Worm (Caenorhabditis elegans) whole organism, L4 larva: ENCODE measurements around the gene thn-1.

Experiments used
- T20F7.1 ChIP-seq: fragments of 200-800 bp; sonication (Bioruptor generic); optimal IDR thresholded peaks from 2 replicates; lab custom pipeline; 2018; ENCODE audit warnings: mild to moderate bottlenecking, missing genetic modification characterization, missing compliant biosample characterization
- T26A8.4 ChIP-seq: fragments of 200-800 bp; sonication (Bioruptor generic); IDR thresholded peaks from 2 replicates; pipeline ENCODE4 v1.3.6; 2022; ENCODE audit warnings: missing genetic modification characterization, missing compliant biosample characterization
- Y105C5A.15 ChIP-seq: fragments of 200-800 bp; sonication (Bioruptor generic); IDR thresholded peaks from 2 replicates; pipeline ENCODE4 v1.3.6; 2022; ENCODE audit warnings: missing genetic modification characterization, missing compliant biosample characterization
- Y75B8A.6 ChIP-seq: fragments of 200-800 bp; sonication (Bioruptor generic); IDR thresholded peaks from 2 replicates; pipeline ENCODE4 v1.3.6; 2022; ENCODE audit warnings: missing genetic modification reagents, missing genetic modification characterization, missing compliant biosample characterization
- aly-2 ChIP-seq: sonication (generic microtip); optimal IDR thresholded peaks from 2 replicates; lab custom pipeline; 2018; ENCODE audit warnings: missing biosample characterization, missing genetic modification characterization
- ama-1 ChIP-seq: fragments of 150-350 bp; optimal IDR thresholded peaks from 2 replicates; lab custom pipeline; 2014; ENCODE audit warnings: inconsistent platforms, mixed read lengths
- attf-4 ChIP-seq: sonication (generic microtip); optimal IDR thresholded peaks from 3 replicates; lab custom pipeline; 2017; ENCODE audit warnings: missing biosample characterization, missing genetic modification characterization
- ceh-20 ChIP-seq: fragments of 200-800 bp; sonication (Bioruptor generic); IDR thresholded peaks from 2 replicates; pipeline ENCODE4 v1.3.6; 2022; ENCODE audit warnings: missing genetic modification reagents, missing genetic modification characterization, missing compliant biosample characterization
- ceh-28 ChIP-seq: fragments of 150-350 bp; optimal IDR thresholded peaks from 2 replicates; lab custom pipeline; 2014; ENCODE audit warnings: missing biosample characterization, missing genetic modification reagents, missing genetic modification characterization
- ceh-32 ChIP-seq: sonication (generic microtip); optimal IDR thresholded peaks from 2 replicates; lab custom pipeline; 2016; ENCODE audit warnings: mild to moderate bottlenecking, missing genetic modification characterization, missing compliant biosample characterization; ENCODE audit not compliant: poor library complexity
- ceh-62 ChIP-seq: sonication (generic microtip); optimal IDR thresholded peaks from 2 replicates; lab custom pipeline; 2017; ENCODE audit warnings: missing biosample characterization, missing genetic modification characterization
- ces-1 ChIP-seq: fragments of 150-350 bp; sonication (generic microtip); optimal IDR thresholded peaks from 4 replicates; lab custom pipeline; 2014; ENCODE audit warnings: missing biosample characterization, missing genetic modification reagents, missing genetic modification characterization
- cey-2 ChIP-seq: sonication (generic microtip); optimal IDR thresholded peaks from 3 replicates; lab custom pipeline; 2017; ENCODE audit warnings: missing genetic modification characterization, mild to moderate bottlenecking, missing compliant biosample characterization, antibody characterized with exemption, borderline replicate concordance; ENCODE audit not compliant: insufficient read depth
- daf-16 ChIP-seq, 3 experiments: sonication (generic microtip); optimal IDR thresholded peaks; 2 replicates each; lab custom pipeline; 2016 to 2017; ENCODE audit warnings: missing genetic modification characterization in 3 of 3, missing genetic modification reagents in 3 of 3, mild to moderate bottlenecking in 2 of 3, missing compliant biosample characterization in 2 of 3, missing biosample characterization in 1 of 3, moderate library complexity in 1 of 3
- dmd-6 ChIP-seq: fragments of 200-800 bp; sonication (Bioruptor generic); IDR thresholded peaks from 2 replicates; pipeline ENCODE4 v1.3.6; 2022; ENCODE audit warnings: missing genetic modification reagents, missing genetic modification characterization, missing compliant biosample characterization
- dve-1 ChIP-seq: sonication (generic microtip); optimal IDR thresholded peaks from 2 replicates; lab custom pipeline; 2017; ENCODE audit warnings: antibody characterized with exemption, mild to moderate bottlenecking, missing genetic modification characterization, missing compliant biosample characterization; ENCODE audit not compliant: insufficient read depth
- egl-43 ChIP-seq: fragments of 200-800 bp; sonication (Bioruptor generic); IDR thresholded peaks from 2 replicates; pipeline ENCODE4 v1.3.6; 2022; ENCODE audit warnings: missing genetic modification reagents, missing genetic modification characterization, missing compliant biosample characterization
- fos-1 ChIP-seq: fragments of 150-350 bp; optimal IDR thresholded peaks from 2 replicates; lab custom pipeline; 2014; ENCODE audit warnings: missing biosample characterization, missing genetic modification characterization
- gei-8 ChIP-seq: fragments of 200-800 bp; sonication (Bioruptor generic); optimal IDR thresholded peaks from 2 replicates; lab custom pipeline; 2018; ENCODE audit warnings: mild to moderate bottlenecking, missing genetic modification characterization, missing compliant biosample characterization
- hif-1 ChIP-seq, 2 experiments: sonication (generic microtip); optimal IDR thresholded peaks; 2 replicates each; lab custom pipeline; 2016 to 2017; ENCODE audit warnings: missing compliant biosample characterization in 2 of 2, missing genetic modification characterization in 2 of 2, missing genetic modification reagents in 2 of 2, missing genotype in 2 of 2, mild to moderate bottlenecking in 1 of 2
- hlh-11 ChIP-seq: fragments of 200-800 bp; sonication (Bioruptor generic); optimal IDR thresholded peaks from 2 replicates; lab custom pipeline; 2018; ENCODE audit warnings: mild to moderate bottlenecking, missing genetic modification characterization, missing compliant biosample characterization
- hlh-30 ChIP-seq: sonication (generic microtip); optimal IDR thresholded peaks from 2 replicates; lab custom pipeline; 2017; ENCODE audit warnings: antibody characterized with exemption, mild to moderate bottlenecking, missing genetic modification characterization, missing compliant biosample characterization; ENCODE audit not compliant: insufficient read depth
- lim-7 ChIP-seq: fragments of 200-800 bp; sonication (Bioruptor generic); IDR thresholded peaks from 2 replicates; pipeline ENCODE4 v1.3.6; 2022; ENCODE audit warnings: missing genetic modification characterization, missing compliant biosample characterization
- lin-1 ChIP-seq: fragments of 200-800 bp; sonication (Bioruptor generic); IDR thresholded peaks from 2 replicates; pipeline ENCODE4 v1.3.6; 2022; ENCODE audit warnings: missing genetic modification reagents, missing genetic modification characterization, missing compliant biosample characterization
- lin-15B ChIP-seq: fragments of 150-350 bp; sonication (generic microtip); optimal IDR thresholded peaks from 3 replicates; lab custom pipeline; 2014; ENCODE audit warnings: missing biosample characterization, missing genetic modification characterization
- lin-29 ChIP-seq: fragments of 200-800 bp; sonication (Bioruptor generic); IDR thresholded peaks from 2 replicates; pipeline ENCODE4 v1.3.6; 2022; ENCODE audit warnings: missing genetic modification reagents, missing genetic modification characterization, missing compliant biosample characterization
- lsy-2 ChIP-seq, 2 experiments: fragments of 150-350 bp in 1 of 2; sonication (generic microtip) in 1 of 2; optimal IDR thresholded peaks; 2 replicates each; lab custom pipeline; 2014 to 2017; ENCODE audit warnings: missing biosample characterization in 2 of 2, missing genetic modification characterization in 2 of 2
- madf-5 ChIP-seq, 2 experiments: fragments of 200-800 bp; sonication (Bioruptor generic); IDR thresholded peaks; 2 replicates each; pipeline ENCODE4 v1.3.6; 2022; ENCODE audit warnings: missing compliant biosample characterization in 2 of 2, missing genetic modification characterization in 2 of 2
- mep-1 ChIP-seq: fragments of 150-350 bp; sonication (generic microtip); optimal IDR thresholded peaks from 3 replicates; lab custom pipeline; 2014; ENCODE audit warnings: missing biosample characterization, missing genetic modification characterization
- mes-2 ChIP-seq: sonication (generic microtip); optimal IDR thresholded peaks from 2 replicates; lab custom pipeline; 2016; ENCODE audit warnings: missing genotype, mild to moderate bottlenecking, missing genetic modification characterization, missing compliant biosample characterization; ENCODE audit not compliant: poor library complexity, severe bottlenecking
- mxl-3 ChIP-seq: fragments of 200-800 bp; sonication (Bioruptor generic); optimal IDR thresholded peaks from 2 replicates; lab custom pipeline; 2018; ENCODE audit warnings: mild to moderate bottlenecking, missing genetic modification characterization, missing compliant biosample characterization
- nhr-28 ChIP-seq: fragments of 150-350 bp; optimal IDR thresholded peaks from 2 replicates; lab custom pipeline; 2014; ENCODE audit warnings: missing biosample characterization, missing genetic modification characterization
- nhr-41 ChIP-seq: fragments of 200-800 bp; sonication (Bioruptor generic); IDR thresholded peaks from 2 replicates; pipeline ENCODE4 v1.3.6; 2022; ENCODE audit warnings: missing genetic modification reagents, missing genetic modification characterization, missing compliant biosample characterization
- nhr-48 ChIP-seq: sonication (generic microtip); optimal IDR thresholded peaks from 2 replicates; lab custom pipeline; 2016; ENCODE audit warnings: mild to moderate bottlenecking, missing genetic modification characterization, missing compliant biosample characterization
- nhr-76 ChIP-seq: fragments of 150-350 bp; optimal IDR thresholded peaks from 2 replicates; lab custom pipeline; 2014; ENCODE audit warnings: missing biosample characterization, missing genetic modification characterization
- pha-4 ChIP-seq, 2 experiments: fragments of 150-350 bp in 1 of 2; fragments of 200-800 bp in 1 of 2; sonication (Bioruptor generic) in 1 of 2; IDR thresholded peaks in 1 of 2; optimal IDR thresholded peaks in 1 of 2; 2 replicates each; pipeline versions ENCODE4 v1.3.6 to Lab custom; 2014 to 2022; ENCODE audit warnings: missing genetic modification characterization in 2 of 2, missing genetic modification reagents in 2 of 2, missing biosample characterization in 1 of 2, missing compliant biosample characterization in 1 of 2
- php-3 ChIP-seq: fragments of 200-800 bp; sonication (Bioruptor generic); IDR thresholded peaks from 2 replicates; pipeline ENCODE4 v1.3.6; 2022; ENCODE audit warnings: missing genetic modification reagents, missing genetic modification characterization, missing compliant biosample characterization
- pqm-1 ChIP-seq: sonication (generic microtip); optimal IDR thresholded peaks from 2 replicates; lab custom pipeline; 2017; ENCODE audit warnings: missing biosample characterization, missing genetic modification characterization
- snpc-4 ChIP-seq: fragments of 150-350 bp; optimal IDR thresholded peaks from 2 replicates; lab custom pipeline; 2014; ENCODE audit warnings: missing biosample characterization, missing genetic modification characterization
- tra-1 ChIP-seq: fragments of 200-800 bp; sonication (Bioruptor generic); IDR thresholded peaks from 2 replicates; pipeline ENCODE4 v1.3.6; 2022; ENCODE audit warnings: missing genetic modification reagents, missing genetic modification characterization, missing compliant biosample characterization
- unc-62 ChIP-seq, 3 experiments: fragments of 150-350 bp in 1 of 3; sonication (generic microtip); optimal IDR thresholded peaks in 2 of 3; peaks in 1 of 3; 1 replicate in 1 of 3; 2 replicates in 2 of 3; lab custom pipeline; 2014 to 2017; ENCODE audit warnings: missing biosample characterization in 3 of 3, missing genetic modification characterization in 3 of 3, missing genetic modification reagents in 3 of 3, missing genotype in 1 of 3
- vab-7 ChIP-seq: fragments of 200-800 bp; sonication (Bioruptor generic); IDR thresholded peaks from 2 replicates; pipeline ENCODE4 v1.3.6; 2022; ENCODE audit warnings: missing genetic modification reagents, missing genetic modification characterization, missing compliant biosample characterization
- zip-11 ChIP-seq: fragments of 200-800 bp; sonication (Bioruptor generic); IDR thresholded peaks from 2 replicates; pipeline ENCODE4 v1.3.6; 2022; ENCODE audit warnings: missing genetic modification characterization, missing compliant biosample characterization
- zip-2 ChIP-seq: fragments of 150-350 bp; optimal IDR thresholded peaks from 2 replicates; lab custom pipeline; 2014; ENCODE audit warnings: missing biosample characterization, missing genetic modification characterization
- ztf-11 ChIP-seq: fragments of 150-350 bp; optimal IDR thresholded peaks from 2 replicates; lab custom pipeline; 2014; ENCODE audit warnings: missing biosample characterization, missing genetic modification characterization
- ztf-7 ChIP-seq: fragments of 150-350 bp; optimal IDR thresholded peaks from 2 replicates; lab custom pipeline; 2014; ENCODE audit warnings: missing biosample characterization, missing genetic modification characterization

thn-1 gene

ce11 chrIV:12398437-12398836 is 18.6 kb downstream of the thn-1 start, which contains the start of gene acs-20:
Gene acs-20, minus strand, starts transcription at chrIV:12398706.
- TF ChIP-seq egl-43 (GFP tag; lab: Robert Waterston, UW), result no peak
- no peak for TF ChIP-seq gei-8 (GFP tag; lab: Kevin White, UChicago)
- TF ChIP-seq ces-1 (GFP tag; lab: Kevin White, UChicago), result no peak
- no peak for TF ChIP-seq lin-1 (GFP tag; lab: Robert Waterston, UW)
- no peak for TF ChIP-seq zip-2 (tag; lab: Kevin White, UChicago)
- TF ChIP-seq Y75B8A.6 (GFP tag; lab: Robert Waterston, UW), result no peak
- TF ChIP-seq lim-7, result no peak
- TF ChIP-seq unc-62 (GFP tag; optimal IDR thresholded peaks at IDR 0.05 in 1 of 2; lab: Kevin White, UChicago), result peak in 1 of 2 experiments; percentile 76
- no peak for TF ChIP-seq unc-62 (tag; optimal IDR thresholded peaks at IDR 0.05; lab: Kevin White, UChicago)
- no peak for TF ChIP-seq lin-29 (GFP tag; lab: Robert Waterston, UW)
- no peak for TF ChIP-seq mep-1 (tag; lab: Kevin White, UChicago)
- no peak for TF ChIP-seq hif-1 (tag; optimal IDR thresholded peaks at IDR 0.05; lab: Kevin White, UChicago)
- TF ChIP-seq ceh-32, result no peak
- TF ChIP-seq ceh-62 (tag; lab: Kevin White, UChicago), result no peak
- no peak for TF ChIP-seq mes-2 (tag; lab: Kevin White, UChicago)
- TF ChIP-seq ama-1 (lab: Kevin White, UChicago), result peak; percentile 1

- TF ChIP-seq pha-4 (GFP tag; IDR thresholded peaks at IDR 0.05; lab: Robert Waterston, UW) (0 out of 2 replicates have a peak, but pooled peaks have one; percentile 14), pha-4 (tag; optimal IDR thresholded peaks at IDR 0.05; lab: Kevin White, UChicago) (no peak), T20F7.1 (GFP tag; lab: Kevin White, UChicago) (peak; percentile 47), hlh-30 (tag; lab: Kevin White, UChicago) (peak; percentile 45), madf-5 (GFP tag; IDR thresholded peaks at IDR 0.05; lab: Robert Waterston, UW) (no peak), hlh-11 (peak; percentile 58), T26A8.4 (no peak), ceh-20 (GFP tag; lab: Robert Waterston, UW) (peak; percentile 24; the same call in 1 of the 2 replicates), pqm-1 (tag; lab: Kevin White, UChicago) (peak; percentile 80), vab-7 (no peak), ces-1 (GFP tag; lab: Kevin White, UChicago) (no peak), nhr-41 (GFP tag; lab: Robert Waterston, UW) (peak; percentile 93), fos-1 (tag; lab: Kevin White, UChicago) (no peak), mep-1 (tag; lab: Kevin White, UChicago) (no peak), hif-1 (tag; optimal IDR thresholded peaks at IDR 0.05; lab: Kevin White, UChicago) (no peak), lsy-2 (tag; optimal IDR thresholded peaks at IDR 0.05; lab: Kevin White, UChicago) (peak in 1 of 2 experiments; percentile 17), ztf-11 (tag; lab: Kevin White, UChicago) (no peak), Y105C5A.15 (GFP tag; lab: Robert Waterston, UW) (no peak), aly-2 (tag; lab: Kevin White, UChicago) (no peak), nhr-28 (tag; lab: Kevin White, UChicago) (peak; percentile 11), zip-11 (GFP tag; lab: Robert Waterston, UW) (no peak), dmd-6 (GFP tag; lab: Robert Waterston, UW) (peak; percentile 95), snpc-4 (tag; lab: Kevin White, UChicago) (no peak), nhr-76 (tag; lab: Kevin White, UChicago) (no peak), attf-4 (no peak), ceh-28 (no peak), nhr-48 (tag; lab: Kevin White, UChicago) (peak; percentile 38), lin-1 (GFP tag; lab: Robert Waterston, UW) (peak; percentile 38; the same call in 1 of the 2 replicates), dve-1 (peak; percentile 83), ztf-7 (tag; lab: Kevin White, UChicago) (peak; percentile 50), daf-16 (GFP tag; optimal IDR thresholded peaks at IDR 0.05; lab: Kevin White, UChicago) (no peak), daf-16 (tag; optimal IDR thresholded peaks at IDR 0.05; lab: Kevin White, UChicago) (peak; percentile 67), lin-15B (tag; lab: Kevin White, UChicago) (no peak), mxl-3 (GFP tag; lab: Kevin White, UChicago) (peak; percentile 11), tra-1 (GFP tag; lab: Robert Waterston, UW) (peak; percentile 86), cey-2 (tag; lab: Kevin White, UChicago) (peak; percentile 55), php-3 (GFP tag; lab: Robert Waterston, UW) (peak; percentile 65)
These were observed 20.1 kb downstream of the thn-1 start for ce11 chrIV:12399983-12400382.
